Worm (Caenorhabditis elegans) whole organism, midembryonic: ENCODE measurements around the gene txt-6.

Experiments used
- T22C8.4 ChIP-seq: fragments of 200-800 bp; sonication (Bioruptor generic); IDR thresholded peaks from 2 replicates; pipeline ENCODE4 v1.3.6; 2022; ENCODE audit warnings: missing genetic modification characterization, missing compliant biosample characterization
- cog-1 ChIP-seq: sonication (generic microtip); optimal IDR thresholded peaks from 2 replicates; lab custom pipeline; 2016; ENCODE audit warnings: missing genetic modification characterization, missing compliant biosample characterization
- flt-1 ChIP-seq: fragments of 200-800 bp; sonication (Bioruptor generic); IDR thresholded peaks from 2 replicates; pipeline ENCODE4 v1.3.6; 2022; ENCODE audit warnings: missing genetic modification characterization, missing compliant biosample characterization
- klf-2 ChIP-seq: fragments of 200-800 bp; sonication (Bioruptor generic); conservative IDR thresholded peaks from 2 replicates; pipeline ENCODE4 v1.3.6; 2022; ENCODE audit warnings: missing genetic modification reagents, missing genetic modification characterization, missing compliant biosample characterization
- med-1 ChIP-seq: sonication (generic microtip); optimal IDR thresholded peaks from 2 replicates; lab custom pipeline; 2017; ENCODE audit warnings: missing genetic modification characterization, mild to moderate bottlenecking, missing compliant biosample characterization, antibody characterized with exemption, missing genetic modification reagents; ENCODE audit not compliant: insufficient read depth
- ref-1 ChIP-seq: fragments of 200-800 bp; sonication (Bioruptor generic); conservative IDR thresholded peaks from 2 replicates; pipeline ENCODE4 v1.3.6; 2022; ENCODE audit warnings: missing genetic modification reagents, missing genetic modification characterization, missing compliant biosample characterization
- tab-1 ChIP-seq: fragments of 200-800 bp; sonication (Bioruptor generic); IDR thresholded peaks from 2 replicates; pipeline ENCODE4 v1.3.6; 2022; ENCODE audit warnings: missing genetic modification characterization, missing compliant biosample characterization
- ztf-23 ChIP-seq: fragments of 200-800 bp; sonication (Bioruptor generic); IDR thresholded peaks from 2 replicates; pipeline ENCODE4 v1.3.6; 2022; ENCODE audit warnings: missing genetic modification reagents, missing genetic modification characterization, missing compliant biosample characterization
- ztf-29 ChIP-seq: fragments of 200-800 bp; sonication (Bioruptor generic); IDR thresholded peaks from 2 replicates; pipeline ENCODE4 v1.3.6; 2022; ENCODE audit warnings: missing genetic modification reagents, missing genetic modification characterization, missing compliant biosample characterization

txt-6 gene

DNA sequence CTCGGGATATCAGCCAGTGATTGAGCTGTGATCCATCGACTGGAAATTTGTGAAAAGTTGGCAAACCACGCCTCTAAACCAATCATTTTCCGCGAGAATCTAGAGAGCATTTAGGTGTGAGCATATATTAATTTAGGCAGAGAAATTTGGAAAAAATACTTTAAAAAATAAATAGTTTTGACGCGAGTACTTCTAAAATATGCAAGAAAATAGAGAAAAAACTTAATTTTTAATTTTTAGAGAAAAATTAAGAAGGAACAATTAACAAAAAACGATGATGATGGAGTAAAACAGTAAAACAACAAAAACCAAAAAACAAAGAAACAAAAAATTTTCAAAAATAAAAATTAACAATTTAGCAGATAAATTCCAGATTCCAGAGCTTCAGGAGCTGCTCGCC, at the start of gene txt-6:
txt-6 (minus strand) TSS at position 101 of the 400 bp plus-strand sequence.
- TF ChIP-seq ref-1 (GFP tag; lab: Robert Waterston, UW) (no peak), T22C8.4 (GFP tag; lab: Robert Waterston, UW) (no peak), klf-2 (no peak), tab-1 (no peak)

DNA sequence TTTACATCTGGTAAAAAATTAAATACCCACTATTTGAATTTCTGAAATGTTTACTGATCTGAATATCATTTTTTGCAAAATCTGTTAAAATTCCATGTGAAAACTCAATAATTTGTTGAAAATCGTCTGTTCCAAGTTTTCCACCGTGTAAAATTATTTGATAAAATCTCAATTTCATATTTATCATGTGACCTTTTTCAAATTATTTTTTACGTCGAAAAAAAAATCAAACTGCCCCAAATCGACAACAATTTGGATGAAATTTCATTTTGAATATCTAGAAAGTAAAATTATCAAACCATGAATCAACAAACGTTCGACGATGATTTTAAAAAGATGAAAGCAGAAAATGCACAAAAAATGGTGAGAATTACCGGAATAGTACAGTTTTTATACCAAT, 48.4 kb upstream of the txt-6 start, which contains the start of gene F41F3.9:
F41F3.9 (plus strand) TSS at position 301 of the 400 bp plus-strand sequence.
- no peak for TF ChIP-seq ztf-23 (GFP tag; lab: Robert Waterston, UW)
- TF ChIP-seq tab-1 = no peak
- no peak for TF ChIP-seq T22C8.4 (GFP tag; lab: Robert Waterston, UW)
- no peak for TF ChIP-seq flt-1 (GFP tag; lab: Robert Waterston, UW)
- TF ChIP-seq cog-1 (tag; lab: Kevin White, UChicago) = no peak
- no peak for TF ChIP-seq ztf-29 (GFP tag; lab: Robert Waterston, UW)
- no peak for TF ChIP-seq ref-1 (GFP tag; lab: Robert Waterston, UW)
- no peak for TF ChIP-seq klf-2
- no peak for TF ChIP-seq med-1 (GFP tag; lab: Kevin White, UChicago)

DNA sequence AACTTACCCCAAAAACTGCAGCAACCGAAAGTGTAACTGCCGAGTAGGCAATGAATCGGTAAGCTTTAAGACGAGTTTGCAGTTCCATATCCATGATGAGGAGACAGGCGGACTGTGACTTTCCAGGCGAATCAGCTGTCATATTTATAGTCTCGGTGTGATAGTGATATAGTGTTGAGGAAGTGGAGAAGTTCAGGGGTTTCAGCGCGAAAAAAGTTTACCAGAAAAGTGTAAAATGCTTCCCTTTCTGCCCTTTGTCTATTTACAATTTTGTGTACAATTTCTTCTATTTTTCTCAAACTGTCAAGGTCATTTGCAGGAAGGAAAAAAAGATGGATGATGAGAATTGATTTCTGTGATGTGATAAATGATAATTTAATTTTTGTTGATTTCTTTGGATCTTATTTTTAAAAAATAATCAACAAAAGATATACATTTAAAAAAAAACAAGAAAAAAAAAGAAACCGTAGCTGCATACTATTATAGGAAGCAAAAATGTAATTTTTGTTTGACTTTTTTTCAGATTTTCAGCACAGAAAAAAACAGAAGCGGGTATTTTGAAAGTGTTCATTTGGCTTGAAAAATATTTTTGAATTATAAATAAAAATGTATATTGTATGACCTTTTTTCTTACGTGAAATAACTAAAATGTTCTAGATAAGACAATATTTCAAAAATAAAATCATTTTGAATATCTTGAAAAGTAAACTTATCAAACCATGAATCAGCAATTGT, 47.3 kb upstream of the txt-6 start, which contains the start of the genes col-139 and F41F3.1:
col-139 (minus strand) TSS at position 101 of the 735 bp plus-strand sequence.
F41F3.1 (plus strand) TSS at position 685 of the 735 bp plus-strand sequence.
- TF ChIP-seq flt-1 (GFP tag; lab: Robert Waterston, UW) (no peak), ref-1 (GFP tag; lab: Robert Waterston, UW) (no peak), cog-1 (tag; lab: Kevin White, UChicago) (no peak), klf-2 (no peak), med-1 (GFP tag; lab: Kevin White, UChicago) (no peak), T22C8.4 (GFP tag; lab: Robert Waterston, UW) (no peak), ztf-23 (GFP tag; lab: Robert Waterston, UW) (no peak), ztf-29 (GFP tag; lab: Robert Waterston, UW) (no peak), tab-1 (no peak)

DNA sequence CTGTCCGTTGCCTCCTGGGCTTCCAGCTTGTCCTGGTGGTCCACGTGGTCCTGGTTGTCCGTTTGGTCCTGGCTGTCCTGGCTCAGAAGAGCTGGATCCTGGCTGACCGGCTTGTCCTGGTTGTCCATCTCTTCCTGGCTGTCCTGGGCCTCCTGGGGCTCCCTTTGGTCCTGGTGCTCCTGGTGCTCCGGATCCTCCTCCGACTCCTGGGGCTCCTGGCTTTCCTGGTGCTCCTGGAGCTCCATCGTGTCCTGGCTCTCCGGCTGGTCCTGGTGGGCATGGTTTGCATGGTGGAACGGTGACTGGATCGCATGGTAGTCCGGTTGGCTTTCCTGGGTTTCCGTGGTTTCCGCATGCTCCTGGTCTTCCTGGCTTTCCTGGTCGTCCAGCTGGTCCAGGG, 46.4 kb upstream of the txt-6 start:
- TF ChIP-seq klf-2 (no peak), ztf-29 (GFP tag; lab: Robert Waterston, UW) (no peak), tab-1 (no peak), T22C8.4 (GFP tag; lab: Robert Waterston, UW) (no peak), ref-1 (GFP tag; lab: Robert Waterston, UW) (no peak), med-1 (GFP tag; lab: Kevin White, UChicago) (no peak), flt-1 (GFP tag; lab: Robert Waterston, UW) (no peak), ztf-23 (GFP tag; lab: Robert Waterston, UW) (no peak), cog-1 (tag; lab: Kevin White, UChicago) (no peak)

DNA sequence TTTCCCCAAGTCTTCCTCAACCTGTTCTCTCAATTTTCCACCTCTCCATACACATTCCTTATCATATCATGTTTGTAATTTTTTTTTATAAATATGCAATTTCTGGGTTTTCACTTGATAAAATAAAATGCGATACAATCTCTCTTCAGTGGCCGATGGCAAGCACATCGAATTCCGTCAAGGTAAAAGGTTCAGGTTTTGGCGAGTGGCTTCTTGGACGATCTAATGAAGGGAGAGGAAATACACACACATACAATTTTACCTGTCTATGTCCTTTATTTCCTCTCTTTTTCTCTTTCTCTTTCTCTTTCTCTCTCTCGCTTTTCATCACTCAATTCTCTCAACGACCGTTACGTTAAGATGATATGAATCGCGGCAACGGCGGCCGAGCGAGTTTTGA, 44.8 kb upstream of the txt-6 start:
- TF ChIP-seq cog-1 (tag; lab: Kevin White, UChicago) (no peak), flt-1 (GFP tag; lab: Robert Waterston, UW) (no peak), klf-2 (no peak), med-1 (GFP tag; lab: Kevin White, UChicago) (no peak), ztf-23 (GFP tag; lab: Robert Waterston, UW) (no peak), ztf-29 (GFP tag; lab: Robert Waterston, UW) (no peak), tab-1 (no peak), T22C8.4 (GFP tag; lab: Robert Waterston, UW) (no peak)

DNA sequence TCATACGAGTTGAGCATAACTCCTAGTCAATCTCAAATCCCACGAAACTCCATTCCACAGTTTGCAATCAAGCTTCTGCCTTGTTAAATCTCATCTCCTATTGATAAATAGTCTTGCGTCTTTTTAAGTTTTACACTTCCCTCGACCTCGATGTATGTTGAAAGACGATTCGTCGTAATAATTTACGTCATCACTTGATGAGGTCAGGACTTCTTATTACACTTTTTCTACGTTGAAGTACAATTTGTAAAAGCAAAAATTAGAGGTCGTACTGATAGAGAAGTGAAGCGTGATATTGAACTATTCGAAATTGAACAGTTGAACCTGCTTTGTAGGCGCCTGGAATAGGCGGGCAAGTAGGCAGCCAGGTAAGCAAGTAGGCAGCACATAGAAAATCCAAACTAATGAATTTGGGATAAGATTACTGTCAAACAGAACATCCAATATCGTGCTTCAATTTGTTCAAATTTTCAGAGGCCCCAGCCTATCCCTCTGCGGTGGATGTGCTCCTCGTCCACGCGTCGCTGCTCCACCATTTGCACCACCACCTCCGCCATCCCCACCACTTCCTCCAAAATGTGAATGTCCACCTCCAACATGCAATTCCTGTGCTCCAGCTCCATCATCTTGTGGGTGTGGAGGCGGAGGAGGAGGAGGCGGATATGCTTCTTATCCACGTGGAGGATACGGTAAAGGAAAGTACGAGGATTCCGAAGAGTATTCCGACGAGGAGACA, 43.1 kb upstream of the txt-6 start:
- TF ChIP-seq med-1 (GFP tag; lab: Kevin White, UChicago) (no peak), ztf-23 (GFP tag; lab: Robert Waterston, UW) (no peak), ztf-29 (GFP tag; lab: Robert Waterston, UW) (no peak), flt-1 (GFP tag; lab: Robert Waterston, UW) (no peak), cog-1 (tag; lab: Kevin White, UChicago) (no peak), tab-1 (no peak), klf-2 (no peak), ref-1 (GFP tag; lab: Robert Waterston, UW) (no peak), T22C8.4 (GFP tag; lab: Robert Waterston, UW) (no peak)

DNA sequence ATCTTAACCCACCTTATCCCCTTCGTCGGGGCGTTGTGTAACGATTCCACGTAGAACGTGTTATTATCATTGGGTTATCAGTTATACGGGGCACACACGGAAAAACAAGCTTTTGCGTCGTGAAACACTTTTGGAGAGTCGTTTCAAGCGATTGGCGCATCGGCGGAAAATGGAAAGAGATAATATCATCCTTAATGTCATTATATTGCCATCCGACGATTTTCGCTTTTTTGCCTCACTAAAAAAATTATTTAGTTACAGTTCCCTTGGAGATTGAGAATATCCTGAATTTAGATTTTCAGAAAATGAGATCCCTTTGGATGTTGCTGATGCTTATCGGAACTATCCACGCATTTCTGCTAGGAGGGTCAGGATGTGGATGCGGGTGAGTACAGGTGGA, 41.8 kb upstream of the txt-6 start, which contains the start of gene F41F3.8:
F41F3.8 (plus strand) TSS at position 301 of the 400 bp plus-strand sequence.
- TF ChIP-seq ztf-23 (GFP tag; lab: Robert Waterston, UW) = no peak

DNA sequence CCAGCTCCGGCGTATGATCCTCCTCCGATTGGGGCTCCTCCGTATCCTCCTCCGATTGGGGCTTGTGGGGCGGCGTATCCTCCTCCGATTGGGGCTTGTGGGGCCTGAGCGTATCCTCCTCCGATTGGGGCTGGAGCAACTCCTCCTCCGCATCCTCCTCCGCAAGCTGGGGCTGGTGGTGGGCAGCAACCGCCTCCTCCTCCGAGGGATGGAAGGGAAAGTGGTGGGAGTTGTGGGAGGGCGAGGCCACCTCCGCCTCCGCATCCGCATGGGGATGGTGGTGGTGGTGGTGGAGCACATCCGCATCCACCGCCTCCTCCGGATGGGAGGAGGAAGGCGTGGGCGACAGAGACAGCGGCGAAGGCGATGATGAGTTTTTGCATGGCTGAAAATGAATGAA, 41.1 kb upstream of the txt-6 start, which contains the start of gene F41F3.3:
F41F3.3 (minus strand) TSS at position 383 of the 400 bp plus-strand sequence.
- TF ChIP-seq ztf-23 (GFP tag; lab: Robert Waterston, UW) = 0 out of 2 replicates have a peak, but pooled peaks have one; percentile 46
- TF ChIP-seq flt-1 (GFP tag; lab: Robert Waterston, UW) = peak; percentile 65; the same call in 1 of the 2 replicates
- TF ChIP-seq T22C8.4 (GFP tag; lab: Robert Waterston, UW) = no peak
- no peak for TF ChIP-seq med-1 (GFP tag; lab: Kevin White, UChicago)
- TF ChIP-seq ref-1 (GFP tag; lab: Robert Waterston, UW) = no peak
- TF ChIP-seq klf-2 = no peak
- no peak for TF ChIP-seq ztf-29 (GFP tag; lab: Robert Waterston, UW)
- 0 out of 2 replicates have a peak, but pooled peaks have one; percentile 25 for TF ChIP-seq tab-1
- no peak for TF ChIP-seq cog-1 (tag; lab: Kevin White, UChicago)

DNA sequence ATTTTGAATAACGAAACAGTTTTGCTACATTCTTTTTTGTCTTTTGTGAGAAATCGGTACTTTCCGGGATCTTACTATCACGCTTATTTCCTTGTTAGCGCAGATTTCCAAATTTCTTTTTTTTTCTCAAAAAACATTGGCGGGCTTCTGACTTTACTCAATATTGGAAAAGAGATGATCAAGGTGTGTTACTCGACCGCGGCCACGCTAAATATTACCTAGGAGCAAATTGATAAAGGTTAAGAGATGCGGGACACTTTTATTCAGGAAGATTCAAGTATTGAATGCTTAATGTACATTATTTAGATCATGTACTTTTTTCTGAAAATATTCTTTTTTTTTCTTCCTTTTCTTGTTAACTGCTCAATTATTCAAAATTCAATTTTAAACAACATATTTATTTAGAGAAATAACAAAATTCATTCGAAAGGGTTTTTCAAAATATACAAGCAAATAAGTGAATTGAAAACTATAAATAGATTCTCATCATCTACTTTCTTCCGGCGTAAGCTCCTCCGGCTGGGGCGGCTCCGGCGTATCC, 40.6 kb upstream of the txt-6 start:
- TF ChIP-seq T22C8.4 (GFP tag; lab: Robert Waterston, UW) (no peak), klf-2 (no peak), ref-1 (GFP tag; lab: Robert Waterston, UW) (no peak), flt-1 (GFP tag; lab: Robert Waterston, UW) (no peak), med-1 (GFP tag; lab: Kevin White, UChicago) (no peak), tab-1 (no peak), ztf-23 (GFP tag; lab: Robert Waterston, UW) (no peak), ztf-29 (GFP tag; lab: Robert Waterston, UW) (no peak)
